Worm (Caenorhabditis elegans) whole organism, L2 larva: Measurements from ENCODE around the gene dhhc-6.

Experiments used
- F13H6.1 ChIP-seq: sonication (generic microtip); optimal IDR thresholded peaks from 2 replicates; lab custom pipeline; 2016; ENCODE audit warnings: missing genetic modification characterization, missing compliant biosample characterization
- aly-2 ChIP-seq: fragments of 150-350 bp; optimal IDR thresholded peaks from 2 replicates; lab custom pipeline; 2014; ENCODE audit warnings: missing biosample characterization, missing genetic modification characterization
- ceh-82 ChIP-seq: fragments of 150-350 bp; optimal IDR thresholded peaks from 2 replicates; lab custom pipeline; 2014; ENCODE audit warnings: missing biosample characterization, missing genetic modification characterization
- fos-1 ChIP-seq: fragments of 150-350 bp; optimal IDR thresholded peaks from 2 replicates; lab custom pipeline; 2014; ENCODE audit warnings: missing biosample characterization, missing genetic modification characterization
- lin-13 ChIP-seq: fragments of 150-350 bp; optimal IDR thresholded peaks from 2 replicates; lab custom pipeline; 2014; ENCODE audit warnings: missing biosample characterization, missing genetic modification reagents, missing genetic modification characterization
- mab-5 ChIP-seq: fragments of 150-350 bp; optimal IDR thresholded peaks from 2 replicates; lab custom pipeline; 2014; ENCODE audit warnings: missing biosample characterization, missing genetic modification characterization
- mdl-1 ChIP-seq, 2 experiments: fragments of 150-350 bp in 1 of 2; sonication (generic microtip) in 1 of 2; optimal IDR thresholded peaks; 2 replicates each; lab custom pipeline; 2017; ENCODE audit warnings: missing biosample characterization in 2 of 2, missing genetic modification characterization in 2 of 2
- skn-1 ChIP-seq: sonication (generic microtip); optimal IDR thresholded peaks from 2 replicates; lab custom pipeline; 2017; ENCODE audit warnings: missing biosample characterization, missing genetic modification characterization
- unc-39 ChIP-seq: fragments of 150-350 bp; optimal IDR thresholded peaks from 2 replicates; lab custom pipeline; 2014; ENCODE audit warnings: missing biosample characterization, missing genetic modification characterization
- unc-55 ChIP-seq: fragments of 150-350 bp; sonication (generic microtip); optimal IDR thresholded peaks from 3 replicates; lab custom pipeline; 2014; ENCODE audit warnings: missing biosample characterization, missing genetic modification reagents, missing genetic modification characterization
- unc-62 ChIP-seq: fragments of 150-350 bp; optimal IDR thresholded peaks from 2 replicates; lab custom pipeline; 2014; ENCODE audit warnings: missing biosample characterization, missing genetic modification reagents, missing genetic modification characterization
- ztf-4 ChIP-seq: fragments of 150-350 bp; optimal IDR thresholded peaks from 2 replicates; lab custom pipeline; 2014; ENCODE audit warnings: missing biosample characterization, missing genetic modification characterization

- TF ChIP-seq ceh-82 (tag; lab: Kevin White, UChicago), result no peak
- TF ChIP-seq unc-55, result no peak
- no peak for TF ChIP-seq F13H6.1
- TF ChIP-seq unc-39 (tag; lab: Kevin White, UChicago), result no peak
- TF ChIP-seq unc-62 (GFP tag; lab: Kevin White, UChicago), result no peak
- no peak for TF ChIP-seq skn-1 (tag; lab: Kevin White, UChicago)
- TF ChIP-seq mab-5, result no peak
- no peak for TF ChIP-seq ztf-4 (tag; lab: Kevin White, UChicago)
- TF ChIP-seq lin-13, result no peak
- TF ChIP-seq aly-2 (tag; lab: Kevin White, UChicago), result no peak
- no peak for TF ChIP-seq mdl-1 (tag; optimal IDR thresholded peaks at IDR 0.05; lab: Kevin White, UChicago)
- no peak for TF ChIP-seq fos-1 (tag; lab: Kevin White, UChicago)
Measured at ce11 chrIV:12126740-12127472, 2.2 kb downstream of the dhhc-6 start.
